Fruit fly (Drosophila melanogaster) whole organism, wandering third instar larva: ENCODE measurements around the gene RpS17.
A peak's percentile ranks its signal among the peaks of the same experiment; 100 is the strongest.

ENCODE experiments used
- Abd-B ChIP-seq: fragments of >200 bp; optimal IDR thresholded peaks from 2 replicates; lab custom pipeline; 2017; ENCODE audit warnings: missing biosample characterization, missing genetic modification characterization
- CG32264 ChIP-seq: fragments of 200-800 bp; sonication (Bioruptor generic); optimal IDR thresholded peaks from 2 replicates; lab custom pipeline; 2016; ENCODE audit warnings: missing biosample characterization, missing genetic modification characterization
- CG9705 ChIP-seq: fragments of 200-800 bp; sonication (Bioruptor generic); optimal IDR thresholded peaks from 2 replicates; lab custom pipeline; 2018; ENCODE audit warnings: missing biosample characterization, mild to moderate bottlenecking, missing genetic modification characterization
- CrebA ChIP-seq: fragments of 200-800 bp; sonication (Bioruptor generic); optimal IDR thresholded peaks from 2 replicates; lab custom pipeline; 2016; ENCODE audit warnings: missing biosample characterization, mild to moderate bottlenecking, missing genetic modification characterization, borderline replicate concordance
- Dfd ChIP-seq: fragments of >200 bp; optimal IDR thresholded peaks from 2 replicates; lab custom pipeline; 2017; ENCODE audit warnings: missing biosample characterization, missing genetic modification characterization
- Dif ChIP-seq: fragments of 200-275, 200-300 bp; sonication (Bioruptor generic); optimal IDR thresholded peaks from 2 replicates; lab custom pipeline; 2018; ENCODE audit warnings: missing biosample characterization, missing genetic modification characterization; ENCODE audit not compliant: partially characterized antibody
- GATAd ChIP-seq: sonication (Bioruptor generic); optimal IDR thresholded peaks from 2 replicates; lab custom pipeline; 2016; ENCODE audit warnings: missing biosample characterization, missing genetic modification characterization
- HLH106 ChIP-seq: fragments of 200-800 bp; optimal IDR thresholded peaks from 3 replicates; lab custom pipeline; 2019; ENCODE audit warnings: missing biosample characterization, mild to moderate bottlenecking, missing genetic modification characterization, moderate library complexity
- Hnf4 ChIP-seq: fragments of 200-800 bp; sonication (Bioruptor generic); optimal IDR thresholded peaks from 2 replicates; lab custom pipeline; 2016; ENCODE audit warnings: missing biosample characterization, mild to moderate bottlenecking, missing genetic modification characterization
- Hr78 ChIP-seq: fragments of >200 bp; optimal IDR thresholded peaks from 2 replicates; lab custom pipeline; 2017; ENCODE audit warnings: missing biosample characterization, missing genetic modification characterization
- Hr83 ChIP-seq: fragments of 200-300 bp; sonication (Bioruptor generic); optimal IDR thresholded peaks from 2 replicates; lab custom pipeline; 2016; ENCODE audit warnings: missing biosample characterization, mild to moderate bottlenecking, missing genetic modification characterization, moderate library complexity; ENCODE audit not compliant: poor library complexity, severe bottlenecking
- Jra ChIP-seq: sonication (Bioruptor generic); optimal IDR thresholded peaks from 2 replicates; lab custom pipeline; 2016; ENCODE audit warnings: missing biosample characterization, missing genetic modification characterization
- Mio ChIP-seq: sonication (Bioruptor generic); optimal IDR thresholded peaks from 2 replicates; lab custom pipeline; 2016; ENCODE audit warnings: missing biosample characterization, missing genetic modification characterization
- Myc ChIP-seq: fragments of >200 bp; optimal IDR thresholded peaks from 2 replicates; lab custom pipeline; 2017
- N ChIP-seq: fragments of >200 bp; optimal IDR thresholded peaks from 2 replicates; lab custom pipeline; 2018; ENCODE audit warnings: missing biosample characterization, missing external identifiers, missing genetic modification characterization
- OdsH ChIP-seq: fragments of 200-800 bp; sonication (Bioruptor generic); optimal IDR thresholded peaks from 2 replicates; lab custom pipeline; 2016; ENCODE audit warnings: missing biosample characterization, mild to moderate bottlenecking, missing genetic modification characterization
- Rel ChIP-seq, 2 experiments: fragments of 200-800 bp; sonication (Bioruptor generic) in 1 of 2; optimal IDR thresholded peaks; 2 replicates in 1 of 2; 3 replicates in 1 of 2; lab custom pipeline; 2016 to 2019; ENCODE audit warnings: mild to moderate bottlenecking in 2 of 2, missing biosample characterization in 2 of 2, missing genetic modification characterization in 2 of 2, moderate library complexity in 1 of 2
- Sp1 ChIP-seq: fragments of 200-800 bp; sonication (Bioruptor generic); optimal IDR thresholded peaks from 3 replicates; lab custom pipeline; 2019; ENCODE audit warnings: missing biosample characterization, mild to moderate bottlenecking, missing genetic modification characterization, moderate library complexity
- Vsx2 ChIP-seq: fragments of 200-300, 225-300 bp; sonication (Bioruptor generic); optimal IDR thresholded peaks from 2 replicates; lab custom pipeline; 2018; ENCODE audit warnings: missing biosample characterization, missing genetic modification characterization; ENCODE audit not compliant: partially characterized antibody
- br ChIP-seq: fragments of 200-800 bp; sonication (Bioruptor generic); optimal IDR thresholded peaks from 2 replicates; lab custom pipeline; 2016; ENCODE audit warnings: missing biosample characterization, missing genetic modification characterization
- brk ChIP-seq: fragments of 200-800 bp; sonication (Bioruptor generic); optimal IDR thresholded peaks from 2 replicates; lab custom pipeline; 2016; ENCODE audit warnings: missing biosample characterization, mild to moderate bottlenecking, missing genetic modification characterization
- dl ChIP-seq, 2 experiments: fragments of 175-275, 200-275 bp in 1 of 2; fragments of 200-275 bp in 1 of 2; sonication (Bioruptor generic); optimal IDR thresholded peaks; lab custom pipeline; 2018; ENCODE audit warnings: mild to moderate bottlenecking in 2 of 2, missing biosample characterization in 2 of 2, missing genetic modification characterization in 2 of 2, moderate library complexity in 2 of 2; ENCODE audit not compliant: partially characterized antibody in 2 of 2, insufficient read depth in 1 of 2
- dmrt93B ChIP-seq: fragments of 200-800 bp; sonication (Bioruptor generic); optimal IDR thresholded peaks from 2 replicates; lab custom pipeline; 2018; ENCODE audit warnings: missing biosample characterization, mild to moderate bottlenecking, missing genetic modification characterization
- dsf ChIP-seq: sonication (Bioruptor generic); optimal IDR thresholded peaks from 2 replicates; lab custom pipeline; 2016; ENCODE audit warnings: missing biosample characterization, missing genetic modification characterization, borderline replicate concordance
- ey ChIP-seq: fragments of 200-800 bp; sonication (Bioruptor generic); optimal IDR thresholded peaks from 2 replicates; lab custom pipeline; 2016; ENCODE audit warnings: missing biosample characterization, missing genetic modification characterization
- foxo ChIP-seq, 2 experiments: fragments of 200-800 bp; sonication (Bioruptor generic); optimal IDR thresholded peaks; 2 replicates in 1 of 2; 3 replicates in 1 of 2; lab custom pipeline; 2016 to 2017; ENCODE audit warnings: missing biosample characterization in 2 of 2, missing genetic modification characterization in 2 of 2
- fru ChIP-seq: fragments of 200-800 bp; sonication (Bioruptor generic); optimal IDR thresholded peaks from 3 replicates; lab custom pipeline; 2016; ENCODE audit warnings: missing biosample characterization, mild to moderate bottlenecking, missing genetic modification characterization
- h ChIP-seq: fragments of 200-800 bp; sonication (Bioruptor generic); optimal IDR thresholded peaks from 3 replicates; lab custom pipeline; 2016; ENCODE audit warnings: missing biosample characterization, mild to moderate bottlenecking, missing genetic modification characterization
- jim ChIP-seq: fragments of 175-275, 200-325 bp; sonication (Bioruptor generic); optimal IDR thresholded peaks from 2 replicates; lab custom pipeline; 2016; ENCODE audit warnings: missing biosample characterization, mild to moderate bottlenecking, missing genetic modification characterization
- lola ChIP-seq: fragments of >200 bp; optimal IDR thresholded peaks from 2 replicates; lab custom pipeline; 2017; ENCODE audit warnings: missing biosample characterization, missing genetic modification characterization
- pan ChIP-seq: fragments of >200 bp; optimal IDR thresholded peaks from 2 replicates; lab custom pipeline; 2017
- psq ChIP-seq: fragments of 200-800 bp; sonication (Bioruptor generic); optimal IDR thresholded peaks from 3 replicates; lab custom pipeline; 2017; ENCODE audit warnings: missing biosample characterization, mild to moderate bottlenecking, missing genetic modification characterization, moderate library complexity
- rgr ChIP-seq: fragments of 200-800 bp; sonication (Bioruptor generic); optimal IDR thresholded peaks from 3 replicates; lab custom pipeline; 2016; ENCODE audit warnings: missing biosample characterization, mild to moderate bottlenecking, missing genetic modification characterization
- sage ChIP-seq: fragments of 200-800 bp; sonication (Bioruptor generic); optimal IDR thresholded peaks from 2 replicates; lab custom pipeline; 2016; ENCODE audit warnings: missing biosample characterization, mild to moderate bottlenecking, missing genetic modification characterization
- sv ChIP-seq: fragments of 200-800 bp; sonication (Bioruptor generic); optimal IDR thresholded peaks from 3 replicates; lab custom pipeline; 2016; ENCODE audit warnings: missing biosample characterization, missing genetic modification characterization
- tai ChIP-seq: sonication (Bioruptor generic); optimal IDR thresholded peaks from 2 replicates; lab custom pipeline; 2016; ENCODE audit warnings: missing biosample characterization, missing genetic modification characterization
- usp ChIP-seq: fragments of >200 bp; optimal IDR thresholded peaks from 2 replicates; lab custom pipeline; 2017; ENCODE audit warnings: missing biosample characterization, missing genetic modification characterization
- woc ChIP-seq: sonication (Bioruptor generic); optimal IDR thresholded peaks from 2 replicates; lab custom pipeline; 2016; ENCODE audit warnings: missing biosample characterization, mild to moderate bottlenecking, missing genetic modification characterization

RpS17 gene

dm6 chr3L:9419328-9419727, 10.3 kb downstream of the RpS17 start:
- TF ChIP-seq rgr (GFP tag; lab: Kevin White, UChicago): no peak
- TF ChIP-seq h (GFP tag; lab: Kevin White, UChicago): peak; percentile 37
- TF ChIP-seq HLH106: no peak

dm6 chr3L:9417288-9417687, 12.3 kb downstream of the RpS17 start, which contains the start of gene CG3982:
Gene CG3982 (minus strand): TSS chr3L:9417388.
- TF ChIP-seq Jra (GFP tag; lab: Kevin White, UChicago): no peak
- TF ChIP-seq, all 38 proteins: peak for 0

- TF ChIP-seq Mio (GFP tag; lab: Kevin White, UChicago) (no peak), dmrt93B (GFP tag; lab: Kevin White, UChicago) (no peak), Rel (GFP tag; optimal IDR thresholded peaks at IDR 0.05; lab: Kevin White, UChicago) (no peak), Rel (tag; optimal IDR thresholded peaks at IDR 0.05; lab: Kevin White, UChicago) (peak; percentile 60), Dif (no peak), Abd-B (no peak), fru (GFP tag; lab: Kevin White, UChicago) (peak; percentile 61), pan (lab: Kevin White, UChicago) (no peak), Vsx2 (GFP tag; lab: Kevin White, UChicago) (no peak), Hr78 (GFP tag; lab: Kevin White, UChicago) (no peak), h (GFP tag; lab: Kevin White, UChicago) (peak; percentile 77), jim (GFP tag; lab: Kevin White, UChicago) (no peak), Hr83 (GFP tag; lab: Kevin White, UChicago) (peak; percentile 22), Sp1 (peak; percentile 76), foxo (GFP tag; optimal IDR thresholded peaks at IDR 0.05; lab: Kevin White, UChicago) (peak in 1 of 2 experiments; percentile 86), OdsH (GFP tag; lab: Kevin White, UChicago) (peak; percentile 77), HLH106 (peak; percentile 84), dsf (GFP tag; lab: Kevin White, UChicago) (peak; percentile 71), CG32264 (GFP tag; lab: Kevin White, UChicago) (no peak), psq (GFP tag; lab: Kevin White, UChicago) (peak; percentile 58), rgr (GFP tag; lab: Kevin White, UChicago) (peak; percentile 88), Jra (GFP tag; lab: Kevin White, UChicago) (peak; percentile 77), lola (GFP tag; lab: Kevin White, UChicago) (no peak), brk (GFP tag; lab: Kevin White, UChicago) (peak; percentile 86), N (GFP tag; lab: Kevin White, UChicago) (no peak), sage (GFP tag; lab: Kevin White, UChicago) (peak; percentile 56), dl (GFP tag; optimal IDR thresholded peaks at IDR 0.05; lab: Kevin White, UChicago; ENCODE audit: insufficient read depth in 1 of 2, partially characterized antibody in 2 of 2) (no peak), Hnf4 (peak; percentile 77), GATAd (GFP tag; lab: Kevin White, UChicago) (peak; percentile 22), CrebA (no peak), Dfd (GFP tag; lab: Kevin White, UChicago) (no peak), br (peak; percentile 78), Myc (lab: Kevin White, UChicago) (no peak), CG9705 (GFP tag; lab: Kevin White, UChicago) (peak; percentile 77), woc (peak; percentile 66), ey (GFP tag; lab: Kevin White, UChicago) (peak; percentile 81), tai (no peak), sv (GFP tag; lab: Kevin White, UChicago) (peak; percentile 81), usp (GFP tag; lab: Kevin White, UChicago) (no peak)
These were observed 18.7 kb downstream of the RpS17 start, which contains the start of the genes CG4022 and Cpsf5 for dm6 chr3L:9410754-9411423. Gene CG4022 (minus strand): TSS chr3L:9410832. Gene Cpsf5 (plus strand): TSS chr3L:9411038.
